Fruit fly (Drosophila melanogaster) whole organism, embryonic: ENCODE results near the gene CG15336.
A peak's percentile ranks its signal among the peaks of the same experiment; 100 is the strongest.

ENCODE experiments used
- Aef1 ChIP-seq: fragments of 200-800 bp; sonication (Bioruptor generic); IDR thresholded peaks from 3 replicates; pipeline ENCODE4 v1.3.6; 2022; ENCODE audit warnings: missing biosample characterization, missing genetic modification characterization
- Bdp1 ChIP-seq: fragments of 200-800 bp; sonication (Bioruptor generic); optimal IDR thresholded peaks from 3 replicates; lab custom pipeline; 2016; ENCODE audit warnings: missing biosample characterization, missing genetic modification characterization
- CG10462 ChIP-seq: fragments of 200-800 bp; sonication (Bioruptor generic); optimal IDR thresholded peaks from 2 replicates; lab custom pipeline; 2016; ENCODE audit warnings: missing biosample characterization, missing genetic modification characterization
- CG10959 ChIP-seq: fragments of 200-800 bp; sonication (Bioruptor generic); IDR thresholded peaks from 2 replicates; pipeline ENCODE4 v1.3.6; 2022; ENCODE audit warnings: missing biosample characterization, missing genetic modification characterization
- CG11247 ChIP-seq: fragments of 200-800 bp; sonication (Bioruptor generic); IDR thresholded peaks from 2 replicates; pipeline ENCODE4 v1.3.6; 2022; ENCODE audit warnings: missing biosample characterization, missing genetic modification characterization
- CG12104 ChIP-seq: fragments of 200-800 bp; sonication (Bioruptor generic); optimal IDR thresholded peaks from 3 replicates; lab custom pipeline; 2016; ENCODE audit warnings: missing biosample characterization, missing genetic modification characterization
- CG14667 ChIP-seq: fragments of 200-800 bp; sonication (Bioruptor generic); IDR thresholded peaks from 2 replicates; pipeline ENCODE4 v1.3.6; 2022; ENCODE audit warnings: missing biosample characterization, missing genetic modification characterization
- CG15696 ChIP-seq: fragments of 200-800 bp; sonication (Bioruptor generic); optimal IDR thresholded peaks from 2 replicates; lab custom pipeline; 2019; ENCODE audit warnings: missing biosample characterization, mild to moderate bottlenecking, missing genetic modification characterization, moderate library complexity
- CG1647 ChIP-seq: fragments of 200-800 bp; sonication (Bioruptor generic); optimal IDR thresholded peaks from 3 replicates; lab custom pipeline; 2016; ENCODE audit warnings: missing biosample characterization, missing genetic modification characterization
- CG34422 ChIP-seq: fragments of 200-800 bp; sonication (Bioruptor generic); IDR thresholded peaks from 3 replicates; pipeline ENCODE4 v1.3.6; 2022; ENCODE audit warnings: missing biosample characterization, missing genetic modification characterization
- CG3838 ChIP-seq: fragments of 200-800 bp; sonication (Bioruptor generic); optimal IDR thresholded peaks from 3 replicates; lab custom pipeline; 2016; ENCODE audit warnings: missing biosample characterization, missing genetic modification characterization
- CG43689 ChIP-seq: fragments of 200-800 bp; sonication (Bioruptor generic); IDR thresholded peaks from 2 replicates; pipeline ENCODE4 v1.3.6; 2022; ENCODE audit warnings: missing biosample characterization, missing genetic modification characterization
- CG4404 ChIP-seq: fragments of 200-800 bp; sonication (Bioruptor generic); IDR thresholded peaks from 2 replicates; pipeline ENCODE4 v1.3.6; 2022; ENCODE audit warnings: missing biosample characterization, missing genetic modification characterization
- CG6765 ChIP-seq: fragments of 200-800 bp; sonication (Bioruptor generic); optimal IDR thresholded peaks from 3 replicates; lab custom pipeline; 2017; ENCODE audit warnings: missing biosample characterization, mild to moderate bottlenecking, missing genetic modification characterization
- CG7357 ChIP-seq: fragments of 200-800 bp; sonication (Bioruptor generic); IDR thresholded peaks from 3 replicates; pipeline ENCODE4 v1.3.6; 2022; ENCODE audit warnings: missing biosample characterization, missing genetic modification characterization
- CG8388 ChIP-seq: fragments of 200-800 bp; sonication (Bioruptor generic); optimal IDR thresholded peaks from 2 replicates; lab custom pipeline; 2019; ENCODE audit warnings: missing biosample characterization, mild to moderate bottlenecking, missing genetic modification characterization, moderate library complexity
- CG9437 ChIP-seq: fragments of 200-800 bp; sonication (Bioruptor generic); optimal IDR thresholded peaks from 2 replicates; lab custom pipeline; 2018; ENCODE audit warnings: missing biosample characterization, mild to moderate bottlenecking, missing genetic modification characterization
- CG9727 ChIP-seq: fragments of 200-800 bp; sonication (Bioruptor generic); optimal IDR thresholded peaks from 3 replicates; lab custom pipeline; 2017; ENCODE audit warnings: missing biosample characterization, mild to moderate bottlenecking, missing genetic modification characterization
- CrebB ChIP-seq: fragments of 200-800 bp; sonication (Bioruptor generic); optimal IDR thresholded peaks from 3 replicates; lab custom pipeline; 2018; ENCODE audit warnings: missing biosample characterization, mild to moderate bottlenecking, missing genetic modification characterization
- Deaf1 ChIP-seq: fragments of 200-800 bp; optimal IDR thresholded peaks from 3 replicates; lab custom pipeline; 2019; ENCODE audit warnings: missing biosample characterization, mild to moderate bottlenecking, missing genetic modification characterization, moderate library complexity
- Dfd ChIP-seq, 2 experiments: fragments of >200 bp; optimal IDR thresholded peaks; 2 replicates each; lab custom pipeline; 2017; ENCODE audit warnings: missing biosample characterization in 2 of 2, missing genetic modification characterization in 2 of 2
- Ets65A ChIP-seq: fragments of 200-800 bp; sonication (Bioruptor generic); peaks from one replicate; lab custom pipeline; 2016; ENCODE audit warnings: missing biosample characterization, missing genetic modification characterization
- Hr51 ChIP-seq, 2 experiments: fragments of 200-800 bp; sonication (Bioruptor generic); optimal IDR thresholded peaks; 2 replicates in 1 of 2; 3 replicates in 1 of 2; lab custom pipeline; 2016 to 2018; ENCODE audit warnings: missing biosample characterization in 2 of 2, missing genetic modification characterization in 2 of 2, mild to moderate bottlenecking in 1 of 2, moderate library complexity in 1 of 2
- Mes4 ChIP-seq: fragments of 200-800 bp; sonication (Bioruptor generic); optimal IDR thresholded peaks from 2 replicates; lab custom pipeline; 2016; ENCODE audit warnings: missing biosample characterization, missing genetic modification characterization
- NC2α ChIP-seq: fragments of 200-800 bp; sonication (Bioruptor generic); optimal IDR thresholded peaks from 2 replicates; lab custom pipeline; 2016; ENCODE audit warnings: missing biosample characterization, missing genetic modification characterization
- Neu2 ChIP-seq: fragments of 200-800 bp; sonication (Bioruptor generic); optimal IDR thresholded peaks from 3 replicates; lab custom pipeline; 2016; ENCODE audit warnings: missing biosample characterization, missing genetic modification characterization, borderline replicate concordance
- Nf-YA ChIP-seq: fragments of 200-800 bp; sonication (Bioruptor generic); IDR thresholded peaks from 2 replicates; pipeline ENCODE4 v1.3.6; 2022; ENCODE audit warnings: missing biosample characterization, missing genetic modification characterization
- Ptx1 ChIP-seq: fragments of 200-800 bp; sonication (Bioruptor generic); IDR thresholded peaks from 2 replicates; pipeline ENCODE4 v1.3.6; 2022; ENCODE audit warnings: missing biosample characterization, missing genetic modification characterization
- Scr ChIP-seq: fragments of 200-800 bp; sonication (Bioruptor generic); IDR thresholded peaks from 2 replicates; pipeline ENCODE4 v1.3.6; 2022; ENCODE audit warnings: missing biosample characterization, missing genetic modification characterization; ENCODE audit not compliant: partially characterized antibody
- Spps ChIP-seq: fragments of 200-800 bp; sonication (Bioruptor generic); optimal IDR thresholded peaks from 2 replicates; lab custom pipeline; 2018; ENCODE audit warnings: missing biosample characterization, mild to moderate bottlenecking, missing genetic modification characterization
- ab ChIP-seq: fragments of 200-800 bp; sonication (Bioruptor generic); optimal IDR thresholded peaks from 2 replicates; lab custom pipeline; 2016; ENCODE audit warnings: missing biosample characterization, missing genetic modification characterization
- cad ChIP-seq: fragments of >200 bp; optimal IDR thresholded peaks from 2 replicates; lab custom pipeline; 2017; ENCODE audit warnings: missing biosample characterization, missing genetic modification characterization
- chif ChIP-seq, 2 experiments: fragments of 200-800 bp; sonication (Bioruptor generic); optimal IDR thresholded peaks; 3 replicates each; lab custom pipeline; 2016; ENCODE audit warnings: missing biosample characterization in 2 of 2, missing genetic modification characterization in 2 of 2
- chn ChIP-seq: fragments of 200-800 bp; sonication (Bioruptor generic); optimal IDR thresholded peaks from 2 replicates; lab custom pipeline; 2016; ENCODE audit warnings: missing biosample characterization, missing genetic modification characterization
- da ChIP-seq: fragments of 200-800 bp; sonication (Bioruptor generic); optimal IDR thresholded peaks from 2 replicates; lab custom pipeline; 2016; ENCODE audit warnings: missing biosample characterization, missing genetic modification characterization
- gem ChIP-seq: fragments of 200-800 bp; sonication (Bioruptor generic); optimal IDR thresholded peaks from 2 replicates; lab custom pipeline; 2019; ENCODE audit warnings: missing biosample characterization, mild to moderate bottlenecking, missing genetic modification characterization, moderate library complexity
- grn ChIP-seq: fragments of 200-800 bp; sonication (Bioruptor generic); optimal IDR thresholded peaks from 3 replicates; lab custom pipeline; 2017; ENCODE audit warnings: missing biosample characterization, missing genetic modification characterization
- her ChIP-seq: fragments of 200-800 bp; sonication (Bioruptor generic); optimal IDR thresholded peaks from 2 replicates; lab custom pipeline; 2016; ENCODE audit warnings: missing biosample characterization, missing genetic modification characterization
- inv ChIP-seq: fragments of 200-800 bp; sonication (Bioruptor generic); IDR thresholded peaks from 2 replicates; pipeline ENCODE4 v1.3.6; 2022; ENCODE audit warnings: missing biosample characterization, missing genetic modification characterization; ENCODE audit not compliant: partially characterized antibody
- jumu ChIP-seq: fragments of 200-800 bp; sonication (Bioruptor generic); optimal IDR thresholded peaks from 3 replicates; lab custom pipeline; 2016; ENCODE audit warnings: missing biosample characterization, missing genetic modification characterization
- lola ChIP-seq, 3 experiments: fragments of >200 bp in 2 of 3; fragments of 200-800 bp in 1 of 3; sonication (Bioruptor generic) in 1 of 3; optimal IDR thresholded peaks; 2 replicates each; lab custom pipeline; 2017 to 2019; ENCODE audit warnings: missing biosample characterization in 3 of 3, missing genetic modification characterization in 3 of 3, mild to moderate bottlenecking in 1 of 3, moderate library complexity in 1 of 3
- luna ChIP-seq: fragments of 200-800 bp; sonication (Bioruptor generic); optimal IDR thresholded peaks from 2 replicates; lab custom pipeline; 2016; ENCODE audit warnings: missing biosample characterization, missing genetic modification characterization
- nerfin-1 ChIP-seq: fragments of 200-800 bp; sonication (Bioruptor generic); optimal IDR thresholded peaks from 3 replicates; lab custom pipeline; 2019; ENCODE audit warnings: missing biosample characterization, mild to moderate bottlenecking, missing genetic modification characterization, moderate library complexity
- pb ChIP-seq: fragments of 200-800 bp; sonication (Bioruptor generic); optimal IDR thresholded peaks from 3 replicates; lab custom pipeline; 2016; ENCODE audit warnings: missing biosample characterization, missing genetic modification characterization
- ranshi ChIP-seq: fragments of 200-800 bp; sonication (Bioruptor generic); IDR thresholded peaks from 2 replicates; pipeline ENCODE4 v1.3.6; 2022; ENCODE audit warnings: missing biosample characterization, missing genetic modification characterization
- schlank ChIP-seq: fragments of 200-800 bp; sonication (Bioruptor generic); optimal IDR thresholded peaks from 2 replicates; lab custom pipeline; 2018; ENCODE audit warnings: missing biosample characterization, mild to moderate bottlenecking, missing genetic modification characterization
- tgo ChIP-seq: fragments of 200-800 bp; sonication (Bioruptor generic); IDR thresholded peaks from 3 replicates; pipeline ENCODE4 v1.3.6; 2022; ENCODE audit warnings: missing biosample characterization, missing genetic modification characterization
- tin ChIP-seq: fragments of 200-800 bp; sonication (Bioruptor generic); optimal IDR thresholded peaks from 3 replicates; lab custom pipeline; 2016; ENCODE audit warnings: missing biosample characterization, missing genetic modification characterization
- trh ChIP-seq: fragments of 200-800 bp; sonication (Bioruptor generic); optimal IDR thresholded peaks from 2 replicates; lab custom pipeline; 2016; ENCODE audit warnings: missing biosample characterization, missing genetic modification characterization
- wek ChIP-seq: fragments of 200-800 bp; sonication (Bioruptor generic); optimal IDR thresholded peaks from 3 replicates; lab custom pipeline; 2018; ENCODE audit warnings: missing biosample characterization, mild to moderate bottlenecking, missing genetic modification characterization, moderate library complexity
- wor ChIP-seq: fragments of 200-800 bp; sonication (Bioruptor generic); IDR thresholded peaks from 2 replicates; pipeline ENCODE4 v1.3.6; 2022; ENCODE audit warnings: missing biosample characterization, missing genetic modification characterization

Gene CG15336

dm6 chrX:8145501-8146157 is 2.1 kb upstream of the CG15336 start, which contains the start of the genes alpha-PheRS and CG2129 (continued):
- TF ChIP-seq CG10462 (GFP tag; lab: Kevin White, UChicago) (no peak), da (no peak), ranshi (GFP tag; lab: Robert Waterston, UW) (no peak), CG12104 (GFP tag; lab: Kevin White, UChicago) (no peak), Nf-YA (GFP tag; lab: Robert Waterston, UW) (no peak), luna (GFP tag; lab: Kevin White, UChicago) (no peak), CG8388 (peak; percentile 9), CG4404 (GFP tag; lab: Robert Waterston, UW) (no peak), chif (GFP tag; optimal IDR thresholded peaks at IDR 0.05; lab: Kevin White, UChicago) (no peak), inv (GFP tag; lab: Robert Waterston, UW) (no peak), Scr (GFP tag; lab: Robert Waterston, UW) (no peak), tin (peak; percentile 29), grn (GFP tag; lab: Kevin White, UChicago) (no peak), NC2α (GFP tag; lab: Kevin White, UChicago) (no peak), CG1647 (GFP tag; lab: Kevin White, UChicago) (no peak), Ets65A (GFP tag; lab: Kevin White, UChicago) (no peak), tgo (GFP tag; lab: Robert Waterston, UW) (no peak), Spps (tag; lab: Kevin White, UChicago) (no peak), CG14667 (GFP tag; lab: Robert Waterston, UW) (no peak), CG15696 (tag; lab: Kevin White, UChicago) (peak; percentile 23), wek (GFP tag; lab: Kevin White, UChicago) (no peak), chn (GFP tag; lab: Kevin White, UChicago) (no peak), lola (GFP tag; optimal IDR thresholded peaks at IDR 0.05; lab: Kevin White, UChicago) (peak in 1 of 3 experiments; percentile 33), CG34422 (GFP tag; lab: Robert Waterston, UW) (no peak), jumu (no peak), Dfd (GFP tag; optimal IDR thresholded peaks at IDR 0.05; lab: Kevin White, UChicago) (no peak), Hr51 (GFP tag; optimal IDR thresholded peaks at IDR 0.05; lab: Kevin White, UChicago) (no peak), CG11247 (GFP tag; lab: Robert Waterston, UW) (no peak), nerfin-1 (tag; lab: Kevin White, UChicago) (peak; percentile 8), Bdp1 (GFP tag; lab: Kevin White, UChicago) (peak; percentile 1), trh (no peak), CG9727 (no peak), schlank (tag; lab: Kevin White, UChicago) (no peak), wor (GFP tag; lab: Robert Waterston, UW) (no peak), CG10959 (GFP tag; lab: Robert Waterston, UW) (no peak), CG9437 (GFP tag; lab: Kevin White, UChicago) (no peak), pb (no peak), CG43689 (GFP tag; lab: Robert Waterston, UW) (no peak), CG3838 (GFP tag; lab: Kevin White, UChicago) (no peak), Neu2 (no peak), CrebB (tag; lab: Kevin White, UChicago) (no peak), ab (GFP tag; lab: Kevin White, UChicago) (no peak), Ptx1 (GFP tag; lab: Robert Waterston, UW) (no peak), gem (tag; lab: Kevin White, UChicago) (no peak), Aef1 (GFP tag; lab: Robert Waterston, UW) (no peak), Mes4 (no peak), CG7357 (GFP tag; lab: Robert Waterston, UW) (no peak), her (GFP tag; lab: Kevin White, UChicago) (no peak), CG6765 (GFP tag; lab: Kevin White, UChicago) (no peak), Deaf1 (tag; lab: Kevin White, UChicago) (no peak), cad (GFP tag; lab: Kevin White, UChicago) (no peak)
